Worm (Caenorhabditis elegans) whole organism, L4/young adult: ENCODE data around the gene dhs-23.

ENCODE experiments used
- W03F9.2 ChIP-seq: fragments of 150-350 bp; optimal IDR thresholded peaks from 2 replicates; lab custom pipeline; 2014; ENCODE audit warnings: missing biosample characterization, missing genetic modification characterization
- dao-5 ChIP-seq: sonication (generic microtip); optimal IDR thresholded peaks from 2 replicates; lab custom pipeline; 2016; ENCODE audit warnings: missing genotype, missing genetic modification characterization, moderate library complexity, missing compliant biosample characterization
- him-1 ChIP-seq: sonication (generic microtip); optimal IDR thresholded peaks from 2 replicates; lab custom pipeline; 2016; ENCODE audit warnings: missing genotype, missing genetic modification reagents, missing genetic modification characterization, missing compliant biosample characterization

The dhs-23 gene

DNA sequence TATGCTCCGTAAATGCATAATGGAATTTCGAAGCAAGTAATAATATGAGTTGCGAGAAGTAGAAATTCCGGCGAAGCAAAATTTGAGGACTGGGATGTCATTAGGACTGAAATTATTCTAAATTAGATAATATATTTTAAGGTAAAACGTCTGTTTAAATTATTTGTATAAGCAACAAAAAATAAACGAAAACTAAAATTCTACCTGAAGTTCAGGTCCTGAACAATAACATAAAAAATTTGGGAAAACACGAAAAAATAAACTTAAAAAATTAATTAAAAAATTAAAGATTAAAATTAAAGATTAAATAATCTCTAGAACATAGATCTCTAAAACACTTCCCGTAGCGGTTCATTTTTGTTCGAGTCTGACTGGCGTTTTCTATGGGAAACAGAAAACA lies 1.2 kb upstream of the dhs-23 start, which contains the start of gene srh-251:
Gene srh-251, minus strand, starts transcription at position 101 of the 400 bp plus-strand sequence.
- no peak for TF ChIP-seq him-1 (tag; lab: Kevin White, UChicago)
- TF ChIP-seq dao-5 (tag; lab: Kevin White, UChicago), result no peak
- TF ChIP-seq W03F9.2 (tag; lab: Kevin White, UChicago), result no peak

DNA sequence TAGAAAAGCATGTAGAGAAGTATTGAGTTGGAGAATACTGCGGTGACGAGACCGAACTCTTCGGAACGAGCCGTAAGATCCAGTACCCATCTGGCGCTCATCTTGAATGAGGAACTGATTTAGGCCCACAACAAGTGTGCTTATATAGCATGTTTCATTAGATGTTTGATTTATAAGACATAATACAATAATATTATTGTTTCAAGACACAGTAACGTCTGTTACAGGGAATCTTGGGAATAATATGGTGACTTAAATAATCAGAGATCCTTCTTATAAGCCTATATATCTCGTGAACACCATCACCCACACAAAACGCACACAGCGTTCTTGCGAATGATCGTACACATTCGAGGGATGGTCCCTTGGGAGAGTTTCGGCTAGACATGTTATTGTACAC lies 2.7 kb downstream of the dhs-23 start, which contains the start of gene str-88:
Gene str-88, minus strand, starts transcription at position 101 of the 400 bp plus-strand sequence.
- TF ChIP-seq dao-5 (tag; lab: Kevin White, UChicago), result no peak
- TF ChIP-seq W03F9.2 (tag; lab: Kevin White, UChicago), result no peak
- no peak for TF ChIP-seq him-1 (tag; lab: Kevin White, UChicago)

DNA sequence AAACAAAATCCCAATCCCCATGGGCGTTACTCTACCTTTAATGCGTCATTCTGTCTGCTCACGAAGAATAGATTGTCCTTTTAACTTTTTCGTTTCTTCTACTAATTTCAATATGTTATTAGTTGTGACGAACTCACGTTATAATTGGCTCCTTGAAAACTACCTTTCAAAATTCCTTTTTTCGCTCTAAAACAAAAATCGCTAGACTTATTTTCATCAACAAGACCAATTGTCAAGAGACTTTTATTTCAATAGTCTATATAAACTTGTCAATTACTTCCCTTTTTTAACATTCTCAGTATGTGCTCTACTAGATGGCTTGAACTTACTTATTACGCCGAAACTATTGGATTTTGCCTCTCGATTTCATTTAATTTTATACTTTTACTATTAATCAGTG lies 3.7 kb downstream of the dhs-23 start, which contains the start of gene str-102:
Gene str-102, plus strand, starts transcription at position 301 of the 400 bp plus-strand sequence.
- TF ChIP-seq him-1 (tag; lab: Kevin White, UChicago), result no peak
- no peak for TF ChIP-seq W03F9.2 (tag; lab: Kevin White, UChicago)
- TF ChIP-seq dao-5 (tag; lab: Kevin White, UChicago), result no peak

DNA sequence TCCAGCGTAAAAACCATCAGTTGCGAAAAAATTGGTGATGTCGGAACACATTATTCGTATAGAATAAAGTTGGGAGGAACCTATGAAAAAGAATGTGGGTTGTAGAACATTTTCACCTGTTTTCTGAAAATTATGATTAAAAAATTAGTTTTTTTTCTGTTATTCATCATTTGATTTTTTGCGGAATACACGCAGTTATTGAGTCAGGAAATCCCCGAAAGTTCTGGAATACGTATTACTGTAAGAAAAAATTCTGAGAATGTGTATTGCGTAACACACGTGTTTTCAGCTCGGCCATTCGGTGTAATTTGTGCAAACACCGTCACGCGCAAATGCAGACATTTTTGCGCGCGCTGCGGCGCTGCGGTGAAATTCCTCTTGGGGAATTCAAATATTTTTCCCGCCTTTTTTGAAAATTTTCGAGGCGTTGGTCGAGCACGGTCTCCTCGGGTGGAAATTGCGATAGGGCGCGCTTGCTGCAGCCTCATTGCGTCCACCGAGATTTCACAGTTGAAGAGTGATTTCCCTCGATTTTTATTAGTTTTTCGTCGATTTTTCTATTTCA lies 7.9 kb downstream of the dhs-23 start, which contains the start of gene srh-170:
Gene srh-170, minus strand, starts transcription at position 51 of the 565 bp plus-strand sequence.
- TF ChIP-seq W03F9.2 (tag; lab: Kevin White, UChicago), result no peak
- TF ChIP-seq him-1 (tag; lab: Kevin White, UChicago), result no peak
- TF ChIP-seq dao-5 (tag; lab: Kevin White, UChicago), result no peak

DNA sequence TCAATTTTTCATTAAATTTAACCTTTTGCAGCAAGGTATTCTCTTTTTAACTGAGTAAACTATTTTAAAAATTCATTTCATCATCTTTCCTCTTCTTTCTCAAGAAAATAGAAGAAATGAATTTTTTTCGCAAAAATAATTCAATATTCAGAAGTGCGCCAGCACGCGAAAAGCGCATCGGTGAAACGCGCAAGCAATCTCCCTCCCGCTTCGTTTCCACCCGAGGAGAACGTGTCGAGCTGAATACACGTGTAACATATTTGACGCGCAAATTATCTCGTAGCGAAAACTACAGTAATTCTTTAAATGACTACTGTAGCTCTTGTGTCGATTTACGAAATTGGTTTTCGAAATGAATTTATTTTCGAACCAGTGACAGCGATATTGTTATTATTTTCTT lies 11.0 kb downstream of the dhs-23 start:
- TF ChIP-seq W03F9.2 (tag; lab: Kevin White, UChicago) (no peak), him-1 (tag; lab: Kevin White, UChicago) (no peak), dao-5 (tag; lab: Kevin White, UChicago) (no peak)

DNA sequence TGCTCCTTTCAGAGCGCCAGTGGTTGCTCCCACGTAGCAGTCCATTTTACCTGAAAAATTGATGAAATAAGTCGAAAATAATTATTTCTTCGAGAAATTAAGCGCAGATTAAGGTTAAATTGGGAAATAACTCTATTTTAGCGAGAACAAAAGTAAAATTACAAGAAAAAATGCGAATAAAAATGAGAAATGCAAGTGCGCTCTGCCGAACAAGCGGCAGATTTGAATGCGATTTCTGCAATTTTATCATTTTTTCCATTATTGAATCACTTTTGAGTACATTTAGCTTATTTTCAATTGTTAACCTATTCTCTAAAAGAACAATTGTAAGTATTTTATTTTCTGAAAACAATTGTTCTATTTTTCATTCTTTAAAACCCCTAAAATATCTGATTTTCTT lies 13.9 kb downstream of the dhs-23 start, which contains the start of gene T06E6.1:
Gene T06E6.1, minus strand, starts transcription at position 56 of the 400 bp plus-strand sequence.
- no peak for TF ChIP-seq him-1 (tag; lab: Kevin White, UChicago)
- no peak for TF ChIP-seq W03F9.2 (tag; lab: Kevin White, UChicago)
- no peak for TF ChIP-seq dao-5 (tag; lab: Kevin White, UChicago)

DNA sequence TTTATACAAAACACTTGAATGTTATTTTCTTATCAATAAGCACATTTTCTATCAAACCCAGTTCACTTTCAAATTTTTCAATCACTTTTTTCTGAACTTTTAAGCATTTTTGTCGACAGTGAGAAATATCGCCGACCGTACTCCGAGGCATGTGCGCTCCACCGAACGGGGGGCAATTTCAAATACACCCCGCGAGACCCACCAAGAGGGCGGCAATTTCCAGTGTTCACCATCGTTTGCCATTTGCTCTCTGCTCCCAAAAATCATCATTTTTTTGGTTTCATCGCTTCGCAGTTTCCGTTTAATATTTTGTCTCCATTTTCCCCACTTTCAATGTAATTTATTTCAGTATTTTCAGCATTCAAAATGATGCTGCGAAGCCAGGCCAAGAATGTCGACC lies 14.3 kb downstream of the dhs-23 start, which contains the start of gene cyb-3:
Gene cyb-3, plus strand, starts transcription at position 350 of the 400 bp plus-strand sequence.
- TF ChIP-seq W03F9.2 (tag; lab: Kevin White, UChicago) (no peak), dao-5 (tag; lab: Kevin White, UChicago) (no peak), him-1 (tag; lab: Kevin White, UChicago) (no peak)

DNA sequence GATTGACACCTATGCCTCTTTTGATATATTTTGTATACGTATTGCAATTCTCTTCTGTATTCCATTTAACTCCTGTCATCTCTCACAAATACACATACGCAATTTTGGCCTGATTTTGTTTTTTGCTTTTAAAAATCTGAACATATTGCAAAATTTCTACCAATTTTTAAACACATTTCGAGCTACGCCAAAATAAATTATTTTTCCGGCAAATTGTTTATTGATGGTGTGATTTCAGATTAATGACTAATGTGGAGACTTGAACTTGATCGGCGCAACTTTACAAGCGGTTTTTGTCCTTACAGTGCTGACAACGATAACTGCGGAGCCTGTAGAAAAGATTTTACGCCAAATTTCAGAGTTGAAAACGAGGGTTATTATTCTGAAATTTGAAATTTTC lies 16.1 kb downstream of the dhs-23 start:
- TF ChIP-seq dao-5 (tag; lab: Kevin White, UChicago), result no peak
- no peak for TF ChIP-seq him-1 (tag; lab: Kevin White, UChicago)
- no peak for TF ChIP-seq W03F9.2 (tag; lab: Kevin White, UChicago)

DNA sequence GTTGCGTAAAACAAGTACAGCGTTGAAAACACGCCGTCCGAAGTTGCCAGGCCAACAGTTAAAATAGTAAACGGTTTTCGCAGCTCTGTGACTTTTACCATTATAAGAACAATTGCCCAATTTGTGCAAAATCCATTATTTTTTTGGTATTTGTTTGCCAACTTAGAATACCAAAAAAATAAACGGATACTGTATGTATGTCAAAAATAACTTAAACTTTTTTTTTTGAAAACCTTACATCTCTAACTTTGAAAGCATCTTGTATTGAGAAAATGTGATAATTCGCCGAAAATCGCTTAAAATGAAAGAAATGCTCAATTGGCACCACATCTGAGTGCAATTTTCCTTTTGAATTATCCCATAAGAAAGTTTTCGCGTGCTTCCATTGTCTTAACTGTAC lies 17.7 kb downstream of the dhs-23 start, which contains the start of gene fbxa-199:
Gene fbxa-199, minus strand, starts transcription at position 101 of the 400 bp plus-strand sequence.
- TF ChIP-seq him-1 (tag; lab: Kevin White, UChicago) (no peak), W03F9.2 (tag; lab: Kevin White, UChicago) (no peak), dao-5 (tag; lab: Kevin White, UChicago) (no peak)

DNA sequence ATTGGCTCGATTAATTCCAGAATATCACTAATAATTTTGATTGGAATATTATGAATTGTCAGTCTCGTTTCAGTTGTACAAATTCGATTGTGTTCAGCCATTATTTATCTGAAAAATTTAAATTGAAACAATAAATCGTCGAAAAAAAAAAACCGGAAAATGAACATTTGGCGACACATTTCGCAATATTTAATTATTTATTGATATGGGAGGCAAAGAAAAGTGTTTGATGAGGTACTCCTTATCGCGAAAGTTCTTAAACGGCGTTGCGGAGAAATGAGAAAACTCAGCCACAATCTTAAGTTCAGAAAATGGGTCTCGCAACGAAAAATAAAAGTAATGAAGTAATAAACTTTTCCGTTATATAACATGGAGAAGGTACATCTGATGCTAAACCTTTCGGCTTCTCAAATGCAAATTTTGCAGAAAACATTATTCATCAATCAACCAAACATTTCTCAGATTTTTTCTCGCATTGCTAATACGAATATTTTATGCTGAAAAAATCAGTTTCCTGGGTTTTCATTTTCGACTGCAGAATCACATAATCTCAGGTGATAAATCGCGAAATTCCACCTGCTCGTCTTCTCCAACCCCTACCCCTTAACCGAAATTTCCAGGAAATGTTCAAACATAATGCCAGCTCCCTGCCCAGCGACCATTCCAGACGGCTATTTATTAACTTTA lies 18.8 kb downstream of the dhs-23 start, which contains the start of the genes T06E6.15 and sri-7:
Gene T06E6.15, minus strand, starts transcription at position 101 of the 687 bp plus-strand sequence.
Gene sri-7, plus strand, starts transcription at position 637 of the 687 bp plus-strand sequence.
- TF ChIP-seq dao-5 (tag; lab: Kevin White, UChicago) (no peak), W03F9.2 (tag; lab: Kevin White, UChicago) (no peak)

DNA sequence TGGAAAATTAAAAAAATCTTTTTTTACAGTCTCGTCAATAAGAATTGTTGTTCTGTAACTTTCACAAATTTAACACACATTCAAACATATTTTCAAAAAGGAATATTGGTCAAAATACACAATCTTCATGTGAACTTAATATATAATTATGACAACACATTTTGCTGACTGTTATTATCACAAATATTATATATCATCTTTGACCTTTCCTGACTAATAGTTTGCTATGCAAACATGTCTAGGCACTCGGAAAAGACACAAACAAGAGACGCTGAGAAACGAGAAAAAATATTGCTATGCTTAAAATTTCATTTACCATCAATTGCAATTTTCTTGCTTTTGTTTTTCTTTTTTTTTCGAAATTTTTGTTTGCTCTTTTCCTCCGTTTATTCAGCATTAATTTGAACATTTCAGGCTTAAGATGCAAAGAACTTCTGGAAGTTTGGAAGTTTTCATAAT lies 20.9 kb downstream of the dhs-23 start, which contains the start of gene fbxa-135:
Gene fbxa-135, plus strand, starts transcription at position 409 of the 459 bp plus-strand sequence.
- TF ChIP-seq W03F9.2 (tag; lab: Kevin White, UChicago) (no peak), dao-5 (tag; lab: Kevin White, UChicago) (no peak), him-1 (tag; lab: Kevin White, UChicago) (no peak)

DNA sequence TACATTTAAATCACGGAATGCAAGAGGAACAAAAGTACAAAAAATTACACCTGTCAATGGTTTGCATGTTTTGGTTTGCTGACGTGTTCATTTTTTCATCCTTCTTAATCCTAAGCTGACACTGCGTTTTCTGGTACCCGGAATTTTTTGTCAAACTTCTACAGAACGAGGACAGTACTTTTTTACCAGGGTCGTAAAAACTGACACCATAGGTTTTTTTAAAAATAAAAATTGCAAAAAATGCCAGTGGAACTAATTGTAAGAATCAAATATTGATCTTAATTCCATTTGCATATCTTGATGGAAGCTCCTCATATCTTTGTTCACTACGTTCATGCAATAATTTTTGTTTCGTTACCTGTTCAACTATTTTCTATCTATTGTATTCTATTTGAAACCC lies 23.8 kb downstream of the dhs-23 start, which contains the start of gene srh-258:
Gene srh-258, plus strand, starts transcription at position 301 of the 400 bp plus-strand sequence.
- TF ChIP-seq him-1 (tag; lab: Kevin White, UChicago), result no peak
- TF ChIP-seq W03F9.2 (tag; lab: Kevin White, UChicago), result no peak
- TF ChIP-seq dao-5 (tag; lab: Kevin White, UChicago), result no peak

DNA sequence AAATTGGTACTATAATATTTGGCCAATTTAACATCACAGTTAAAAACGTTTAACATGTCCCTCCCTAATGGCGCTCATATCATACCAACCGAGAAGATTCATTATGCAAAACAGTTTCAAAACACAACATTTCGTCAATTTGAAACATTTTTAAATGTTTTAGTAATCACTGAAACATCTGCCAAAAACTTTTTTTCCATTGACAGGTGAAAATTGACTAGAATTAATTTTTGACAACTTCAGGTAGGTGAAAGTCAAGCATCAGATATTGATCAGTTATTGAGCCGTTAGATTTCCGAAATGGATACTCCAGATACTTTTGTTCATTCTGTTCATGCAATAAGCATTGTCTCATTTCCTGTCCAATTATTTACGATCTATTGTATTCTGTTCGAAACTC lies 25.9 kb downstream of the dhs-23 start, which contains the start of gene srh-257:
Gene srh-257, plus strand, starts transcription at position 301 of the 400 bp plus-strand sequence.
- TF ChIP-seq dao-5 (tag; lab: Kevin White, UChicago) (no peak), W03F9.2 (tag; lab: Kevin White, UChicago) (no peak), him-1 (tag; lab: Kevin White, UChicago) (no peak)
